Fruit fly (Drosophila melanogaster): ENCODE measurements around the gene Pect.

Gene Pect

DNA sequence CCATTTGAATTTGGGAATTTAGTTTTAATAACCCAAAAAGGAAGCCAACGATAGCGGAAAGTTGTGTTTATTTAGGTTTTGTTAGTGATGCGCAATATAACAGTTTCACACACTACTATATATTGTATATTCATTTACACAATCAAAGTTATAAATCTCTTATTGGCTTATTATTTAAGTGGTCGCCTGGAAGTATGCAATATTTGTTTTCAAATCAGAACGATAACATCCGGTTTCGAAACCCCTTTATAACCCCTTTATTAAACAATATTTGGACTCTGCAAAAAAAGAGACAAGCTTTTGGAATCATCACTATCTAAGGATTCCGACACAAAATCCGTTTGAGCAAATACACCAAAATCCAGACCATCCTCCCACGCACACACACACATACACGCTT is 45.7 kb upstream of the Pect start (continued):
- TF ChIP-seq Sry-β (GFP tag; optimal IDR thresholded peaks at IDR 0.05) (no peak), klu (GFP tag; IDR thresholded peaks at IDR 0.05) (no peak), bsh (GFP tag; optimal IDR thresholded peaks at IDR 0.05) (no peak), CG10209 (GFP tag; optimal IDR thresholded peaks at IDR 0.05) (no peak), dpn (GFP tag; optimal IDR thresholded peaks at IDR 0.05) (no peak), TFAM (GFP tag; optimal IDR thresholded peaks at IDR 0.05) (no peak), CG4360 (GFP tag; IDR thresholded peaks at IDR 0.05) (no peak), da (GFP tag; optimal IDR thresholded peaks at IDR 0.05) (no peak), E2f1 (GFP tag; IDR thresholded peaks at IDR 0.05) (no peak), Ada2b (GFP tag; IDR thresholded peaks at IDR 0.05) (no peak), phol (tag; optimal IDR thresholded peaks at IDR 0.05) (no peak), CG12391 (tag; optimal IDR thresholded peaks at IDR 0.05) (no peak), sens (GFP tag) (peak; percentile 59), Ravus (GFP tag; IDR thresholded peaks at IDR 0.05) (no peak), rib (GFP tag; IDR thresholded peaks at IDR 0.05) (no peak), CG14441 (GFP tag; IDR thresholded peaks at IDR 0.05) (no peak), Ets97D (GFP tag; optimal IDR thresholded peaks at IDR 0.05) (peak; percentile 90), z (GFP tag; IDR thresholded peaks at IDR 0.05) (no peak), chinmo (GFP tag; IDR thresholded peaks at IDR 0.05; ENCODE audit: partially characterized antibody) (no peak), CG6254 (GFP tag; optimal IDR thresholded peaks at IDR 0.05) (peak; percentile 11), Mrtf (GFP tag; IDR thresholded peaks at IDR 0.05) (no peak), crp (GFP tag; optimal IDR thresholded peaks at IDR 0.05) (no peak), GATAe (GFP tag; conservative IDR thresholded peaks at IDR 0.05) (no peak), grau (tag; optimal IDR thresholded peaks at IDR 0.05) (no peak), toy (GFP tag; IDR thresholded peaks at IDR 0.05) (no peak), CG12071 (GFP tag; optimal IDR thresholded peaks at IDR 0.05) (peak; percentile 6), hkb (optimal IDR thresholded peaks at IDR 0.05) (no peak), hkb (GFP tag; IDR thresholded peaks at IDR 0.05) (no peak), CG15601 (tag; optimal IDR thresholded peaks at IDR 0.05) (no peak), CG6854 (GFP tag; optimal IDR thresholded peaks at IDR 0.05) (peak; percentile 3), CG7963 (GFP tag; IDR thresholded peaks at IDR 0.05; ENCODE audit: partially characterized antibody) (no peak), CG2202 (tag; optimal IDR thresholded peaks at IDR 0.05) (no peak), ERR (GFP tag; optimal IDR thresholded peaks at IDR 0.05) (no peak), CG33557 (GFP tag; optimal IDR thresholded peaks at IDR 0.05) (no peak), seq (GFP tag; IDR thresholded peaks at IDR 0.05) (no peak), Nf-YB (GFP tag; optimal IDR thresholded peaks at IDR 0.05) (no peak), CG17359 (tag; optimal IDR thresholded peaks at IDR 0.05) (no peak), MBD-R2 (GFP tag; IDR thresholded peaks at IDR 0.05) (no peak), CG3065 (GFP tag; optimal IDR thresholded peaks at IDR 0.05) (no peak), Nf-YC (tag; optimal IDR thresholded peaks at IDR 0.05) (peak; percentile 1), CG9817 (tag; optimal IDR thresholded peaks at IDR 0.05) (no peak), Hey (tag; optimal IDR thresholded peaks at IDR 0.05) (no peak), fu2 (GFP tag; optimal IDR thresholded peaks at IDR 0.05) (no peak), CG2889 (GFP tag; IDR thresholded peaks at IDR 0.05) (no peak), Blimp-1 (GFP tag; optimal IDR thresholded peaks at IDR 0.05) (no peak), lab (GFP tag; optimal IDR thresholded peaks at IDR 0.05) (peak; percentile 60), H2.0 (GFP tag; IDR thresholded peaks at IDR 0.05) (no peak), BEAF-32 (GFP tag; optimal IDR thresholded peaks at IDR 0.05) (no peak), org-1 (GFP tag; optimal IDR thresholded peaks at IDR 0.05) (no peak), CG1529 (GFP tag; optimal IDR thresholded peaks at IDR 0.05) (no peak), CHES-1-like (GFP tag; optimal IDR thresholded peaks at IDR 0.05) (no peak), Rx (GFP tag; IDR thresholded peaks at IDR 0.05) (no peak)

Data from whole organism, embryonic.